Fruit fly (Drosophila melanogaster): ENCODE measurements around the gene CG1271.

The CG1271 gene

DNA sequence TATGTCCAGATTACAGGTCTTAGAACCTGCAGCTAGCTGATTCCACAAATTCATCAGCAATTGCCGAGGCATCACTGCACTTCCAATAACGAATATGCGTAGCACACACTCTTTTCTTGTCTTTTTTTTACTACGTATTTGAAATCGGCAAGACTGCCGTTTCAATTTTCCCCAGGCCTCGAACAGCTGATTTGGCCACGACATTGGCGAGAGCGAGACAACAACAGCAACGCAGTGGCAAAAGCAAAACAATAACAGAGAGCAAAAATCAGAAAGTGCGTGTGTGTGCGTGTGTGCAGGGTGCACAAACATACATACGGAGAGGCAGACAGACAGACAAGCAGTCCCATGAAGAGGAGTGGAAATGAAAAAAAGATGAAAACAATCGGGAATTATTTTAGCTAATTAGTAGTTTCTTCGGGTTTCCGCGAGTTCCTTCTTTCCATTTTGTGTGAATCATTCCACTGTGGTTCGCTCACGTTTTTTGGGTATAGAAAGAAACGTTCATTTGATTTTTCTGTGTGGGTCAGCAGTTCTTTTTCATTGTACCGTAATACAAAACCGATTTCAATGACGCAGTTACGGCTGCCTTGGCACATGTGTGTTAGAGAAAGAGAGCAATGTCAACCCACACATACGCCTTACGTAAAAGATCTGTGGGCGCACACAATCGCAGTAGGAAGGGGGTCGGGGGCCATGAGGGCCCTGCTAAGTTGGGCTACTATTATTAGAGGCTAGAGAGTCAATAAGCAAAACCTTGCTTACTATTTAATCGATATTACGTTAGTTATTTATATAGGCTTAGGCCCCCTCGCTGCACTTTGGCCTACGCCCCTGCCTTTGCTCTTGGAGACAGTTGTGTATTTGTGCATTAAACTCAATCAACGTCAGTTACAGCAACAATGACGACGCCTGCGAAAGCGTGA is 8.0 kb downstream of the CG1271 start (continued):
- peak; percentile 99 for TF ChIP-seq esg (GFP tag; conservative IDR thresholded peaks at IDR 0.05)
- TF ChIP-seq CG14050 (GFP tag; IDR thresholded peaks at IDR 0.05): peak; percentile 99
- peak; percentile 91 for TF ChIP-seq trem (tag; optimal IDR thresholded peaks at IDR 0.05)
- TF ChIP-seq MTF-1 (GFP tag; optimal IDR thresholded peaks at IDR 0.05; ENCODE audit: borderline replicate concordance): peak; percentile 96
- peak; percentile 99 for TF ChIP-seq so (GFP tag; IDR thresholded peaks at IDR 0.05)
- TF ChIP-seq Max (GFP tag; optimal IDR thresholded peaks at IDR 0.05): peak; percentile 96
- peak; percentile 99 for TF ChIP-seq ind (GFP tag; optimal IDR thresholded peaks at IDR 0.05)
- TF ChIP-seq chinmo (GFP tag; IDR thresholded peaks at IDR 0.05; ENCODE audit: partially characterized antibody): peak; percentile 98; the same call in 3 of the 4 replicates
- TF ChIP-seq Dll (GFP tag; IDR thresholded peaks at IDR 0.05; ENCODE audit: partially characterized antibody): 0 out of 4 replicates have a peak, but pooled peaks have one; percentile 38
- TF ChIP-seq Hr51 (GFP tag; optimal IDR thresholded peaks at IDR 0.05): peak; percentile 98
- TF ChIP-seq CG1602 (GFP tag; optimal IDR thresholded peaks at IDR 0.05): peak; percentile 98
- TF ChIP-seq HLH54F (GFP tag; optimal IDR thresholded peaks at IDR 0.05): peak; percentile 99
- peak; percentile 97 for TF ChIP-seq phol (tag; optimal IDR thresholded peaks at IDR 0.05)
- peak; percentile 37 for TF ChIP-seq CG9797 (GFP tag; optimal IDR thresholded peaks at IDR 0.05)
- TF ChIP-seq pita (GFP tag; optimal IDR thresholded peaks at IDR 0.05): no peak
- TF ChIP-seq CG30020 (tag; optimal IDR thresholded peaks at IDR 0.05): peak; percentile 76
- peak; percentile 79 for TF ChIP-seq Deaf1 (tag; optimal IDR thresholded peaks at IDR 0.05)
- TF ChIP-seq crc (GFP tag; optimal IDR thresholded peaks at IDR 0.05): peak; percentile 98
- peak; percentile 99 for TF ChIP-seq ara (GFP tag; IDR thresholded peaks at IDR 0.05)
- TF ChIP-seq hkb (optimal IDR thresholded peaks at IDR 0.05): no peak
- peak; percentile 99 for TF ChIP-seq hkb (GFP tag; IDR thresholded peaks at IDR 0.05)
- TF ChIP-seq maf-S (GFP tag; optimal IDR thresholded peaks at IDR 0.05): peak; percentile 99
- TF ChIP-seq zen (tag; optimal IDR thresholded peaks at IDR 0.05): peak; percentile 94
- TF ChIP-seq kah (GFP tag; optimal IDR thresholded peaks at IDR 0.05): peak; percentile 92
- peak; percentile 97 for TF ChIP-seq CG6765 (GFP tag; optimal IDR thresholded peaks at IDR 0.05)
- TF ChIP-seq BEAF-32 (GFP tag; optimal IDR thresholded peaks at IDR 0.05): peak; percentile 12
- TF ChIP-seq CG43689 (GFP tag; IDR thresholded peaks at IDR 0.05): peak; percentile 99
- peak; percentile 100 for TF ChIP-seq slbo (GFP tag; IDR thresholded peaks at IDR 0.05)
- TF ChIP-seq CG4328 (GFP tag; optimal IDR thresholded peaks at IDR 0.05): peak; percentile 95
- TF ChIP-seq CG12104 (GFP tag; optimal IDR thresholded peaks at IDR 0.05): peak; percentile 96
- TF ChIP-seq stwl (tag; optimal IDR thresholded peaks at IDR 0.05): no peak
- TF ChIP-seq z (GFP tag; IDR thresholded peaks at IDR 0.05): peak; percentile 85
- TF ChIP-seq CG10209 (GFP tag; optimal IDR thresholded peaks at IDR 0.05): peak; percentile 99
- peak; percentile 97 for TF ChIP-seq sim (GFP tag; IDR thresholded peaks at IDR 0.05)
- peak; percentile 99 for TF ChIP-seq Rx (GFP tag; IDR thresholded peaks at IDR 0.05)
- no peak for TF ChIP-seq zen2 (GFP tag; IDR thresholded peaks at IDR 0.05; ENCODE audit: partially characterized antibody)
- TF ChIP-seq dati (GFP tag; IDR thresholded peaks at IDR 0.05): peak; percentile 97
- TF ChIP-seq CG3407 (GFP tag; optimal IDR thresholded peaks at IDR 0.05): peak; percentile 96
- TF ChIP-seq crp (GFP tag; optimal IDR thresholded peaks at IDR 0.05): peak; percentile 35 to 84
- peak; percentile 98 for TF ChIP-seq gem (tag; optimal IDR thresholded peaks at IDR 0.05)
- peak; percentile 1 for TF ChIP-seq D (optimal IDR thresholded peaks at IDR 0.05)
- TF ChIP-seq D (GFP tag; optimal IDR thresholded peaks at IDR 0.05): peak; percentile 97
- TF ChIP-seq Doc3 (GFP tag; IDR thresholded peaks at IDR 0.05; ENCODE audit: partially characterized antibody): no peak
- TF ChIP-seq Hsf (GFP tag; optimal IDR thresholded peaks at IDR 0.05): peak; percentile 99
- TF ChIP-seq Nf-YA (GFP tag; IDR thresholded peaks at IDR 0.05): peak; percentile 99
- peak; percentile 98 for TF ChIP-seq CG1233 (GFP tag; optimal IDR thresholded peaks at IDR 0.05)
- peak; percentile 99 for TF ChIP-seq MBD-R2 (GFP tag; IDR thresholded peaks at IDR 0.05)
- TF ChIP-seq run (tag; optimal IDR thresholded peaks at IDR 0.05): peak; percentile 85
